Worm (Caenorhabditis elegans) whole organism, young adult: ENCODE results near the gene nlp-11.

Source experiments
- D2030.7 ChIP-seq: fragments of 200-800 bp; sonication (Bioruptor generic); IDR thresholded peaks from 2 replicates; pipeline ENCODE4 v1.3.6; 2022; ENCODE audit warnings: missing genetic modification reagents, missing genetic modification characterization, missing compliant biosample characterization
- F22D6.2 ChIP-seq: sonication (generic microtip); optimal IDR thresholded peaks from 2 replicates; lab custom pipeline; 2016; ENCODE audit warnings: mild to moderate bottlenecking, missing genetic modification characterization, missing compliant biosample characterization
- F23B12.7 ChIP-seq: sonication (generic microtip); optimal IDR thresholded peaks from 2 replicates; lab custom pipeline; 2017; ENCODE audit warnings: missing genetic modification characterization, mild to moderate bottlenecking, missing compliant biosample characterization, antibody characterized with exemption, moderate library complexity; ENCODE audit not compliant: insufficient read depth
- F33H1.4 ChIP-seq: fragments of 200-800 bp; sonication (Bioruptor generic); IDR thresholded peaks from 2 replicates; pipeline ENCODE4 v1.3.6; 2022; ENCODE audit warnings: missing genetic modification reagents, missing genetic modification characterization, missing compliant biosample characterization
- F52B5.7 ChIP-seq: sonication (generic microtip); optimal IDR thresholded peaks from 2 replicates; lab custom pipeline; 2016; ENCODE audit warnings: mild to moderate bottlenecking, missing genetic modification characterization, missing compliant biosample characterization
- Y53F4B.3 ChIP-seq: fragments of 200-800 bp; sonication (Bioruptor generic); IDR thresholded peaks from 2 replicates; pipeline ENCODE4 v1.3.6; 2022; ENCODE audit warnings: missing genetic modification reagents, missing genetic modification characterization, missing compliant biosample characterization
- Y53G8AR.9 ChIP-seq: fragments of 200-800 bp; sonication (Bioruptor generic); conservative IDR thresholded peaks from 2 replicates; pipeline ENCODE4 v1.3.6; 2022; ENCODE audit warnings: missing genetic modification reagents, missing genetic modification characterization, missing compliant biosample characterization
- Y56A3A.18 ChIP-seq: fragments of 200-800 bp; sonication (Bioruptor generic); IDR thresholded peaks from 2 replicates; pipeline ENCODE4 v1.3.6; 2022; ENCODE audit warnings: missing genetic modification reagents, missing genetic modification characterization, missing compliant biosample characterization
- athp-1 ChIP-seq: sonication (generic microtip); optimal IDR thresholded peaks from 2 replicates; lab custom pipeline; 2017; ENCODE audit warnings: mild to moderate bottlenecking, missing genetic modification characterization, missing compliant biosample characterization
- attf-3 ChIP-seq: fragments of 200-800 bp; sonication (Bioruptor generic); conservative IDR thresholded peaks from 2 replicates; pipeline ENCODE4 v1.3.6; 2022; ENCODE audit warnings: missing genetic modification reagents, missing genetic modification characterization, missing compliant biosample characterization
- attf-5 ChIP-seq: fragments of 200-800 bp; sonication (Bioruptor generic); optimal IDR thresholded peaks from 2 replicates; lab custom pipeline; 2018; ENCODE audit warnings: mild to moderate bottlenecking, missing genetic modification characterization, missing compliant biosample characterization
- bed-2 ChIP-seq: fragments of 200-800 bp; sonication (Bioruptor generic); IDR thresholded peaks from 2 replicates; pipeline ENCODE4 v1.3.6; 2022; ENCODE audit warnings: missing genetic modification reagents, missing genetic modification characterization, missing compliant biosample characterization
- cebp-1 ChIP-seq, 2 experiments: fragments of 200-800 bp in 1 of 2; sonication (Bioruptor generic) in 1 of 2; sonication (generic microtip) in 1 of 2; IDR thresholded peaks in 1 of 2; optimal IDR thresholded peaks in 1 of 2; 2 replicates each; pipeline versions ENCODE4 v1.3.6 to Lab custom; 2017 to 2022; ENCODE audit warnings: missing compliant biosample characterization in 2 of 2, missing genetic modification characterization in 2 of 2, mild to moderate bottlenecking in 1 of 2, missing genetic modification reagents in 1 of 2, moderate library complexity in 1 of 2
- ceh-100 ChIP-seq: fragments of 200-800 bp; sonication (Bioruptor generic); IDR thresholded peaks from 2 replicates; pipeline ENCODE4 v1.3.6; 2022; ENCODE audit warnings: missing genetic modification reagents, missing genetic modification characterization, missing compliant biosample characterization
- ceh-27 ChIP-seq: fragments of 200-800 bp; sonication (Bioruptor generic); optimal IDR thresholded peaks from 2 replicates; lab custom pipeline; 2018; ENCODE audit warnings: mild to moderate bottlenecking, missing genetic modification characterization, moderate library complexity, missing compliant biosample characterization
- ceh-79 ChIP-seq: sonication (generic microtip); optimal IDR thresholded peaks from 2 replicates; lab custom pipeline; 2017; ENCODE audit warnings: mild to moderate bottlenecking, missing genetic modification characterization, missing compliant biosample characterization
- ceh-91 ChIP-seq: fragments of 200-800 bp; sonication (Bioruptor generic); IDR thresholded peaks from 2 replicates; pipeline ENCODE4 v1.3.6; 2022; ENCODE audit warnings: missing genetic modification reagents, missing genetic modification characterization, missing compliant biosample characterization
- chd-7 ChIP-seq: sonication (generic microtip); optimal IDR thresholded peaks from 2 replicates; lab custom pipeline; 2016; ENCODE audit warnings: mild to moderate bottlenecking, missing genetic modification characterization, moderate library complexity, missing compliant biosample characterization
- die-1 ChIP-seq: sonication (generic microtip); optimal IDR thresholded peaks from 2 replicates; lab custom pipeline; 2016; ENCODE audit warnings: missing genotype, mild to moderate bottlenecking, missing genetic modification characterization, missing compliant biosample characterization
- dox-1 ChIP-seq: fragments of 200-800 bp; sonication (Bioruptor generic); IDR thresholded peaks from 2 replicates; pipeline ENCODE4 v1.3.6; 2022; ENCODE audit warnings: missing genetic modification reagents, missing genetic modification characterization, missing compliant biosample characterization
- dpl-1 ChIP-seq: fragments of 150-350 bp; optimal IDR thresholded peaks from 2 replicates; lab custom pipeline; 2014; ENCODE audit warnings: missing biosample characterization, missing genetic modification reagents, missing genetic modification characterization
- efl-1 ChIP-seq: fragments of 150-350 bp; optimal IDR thresholded peaks from 2 replicates; lab custom pipeline; 2014; ENCODE audit warnings: missing biosample characterization, missing genetic modification reagents, missing genetic modification characterization
- egl-44 ChIP-seq: fragments of 200-800 bp; sonication (Bioruptor generic); IDR thresholded peaks from 2 replicates; pipeline ENCODE4 v1.3.6; 2022; ENCODE audit warnings: missing genetic modification reagents, missing genetic modification characterization, missing compliant biosample characterization
- ekl-4 ChIP-seq: fragments of 200-800 bp; sonication (Bioruptor generic); IDR thresholded peaks from 2 replicates; pipeline ENCODE4 v1.3.6; 2022; ENCODE audit warnings: missing genetic modification reagents, missing genetic modification characterization, missing compliant biosample characterization
- ets-4 ChIP-seq: fragments of 200-800 bp; sonication (Bioruptor generic); optimal IDR thresholded peaks from 2 replicates; lab custom pipeline; 2018; ENCODE audit warnings: mild to moderate bottlenecking, missing genetic modification characterization, missing compliant biosample characterization
- fkh-3 ChIP-seq: sonication (generic microtip); optimal IDR thresholded peaks from 2 replicates; lab custom pipeline; 2016; ENCODE audit warnings: mild to moderate bottlenecking, missing genetic modification characterization, missing compliant biosample characterization
- hmg-1.2 ChIP-seq: fragments of 200-800 bp; sonication (Bioruptor generic); IDR thresholded peaks from 2 replicates; pipeline ENCODE4 v1.3.6; 2022; ENCODE audit warnings: missing genetic modification reagents, missing genetic modification characterization, missing compliant biosample characterization
- lin-26 ChIP-seq: fragments of 200-800 bp; sonication (Bioruptor generic); IDR thresholded peaks from 2 replicates; pipeline ENCODE4 v1.3.6; 2022; ENCODE audit warnings: missing genetic modification reagents, missing genetic modification characterization, missing compliant biosample characterization
- lin-40 ChIP-seq: sonication (generic microtip); optimal IDR thresholded peaks from 2 replicates; lab custom pipeline; 2016; ENCODE audit warnings: missing genetic modification characterization, mild to moderate bottlenecking, missing compliant biosample characterization, missing genotype, missing genetic modification reagents
- lsl-1 ChIP-seq: fragments of 200-800 bp; sonication (Bioruptor generic); optimal IDR thresholded peaks from 2 replicates; lab custom pipeline; 2018; ENCODE audit warnings: mild to moderate bottlenecking, missing genetic modification characterization, moderate library complexity, missing compliant biosample characterization
- madf-3 ChIP-seq: fragments of 200-800 bp; sonication (Bioruptor generic); IDR thresholded peaks from 2 replicates; pipeline ENCODE4 v1.3.6; 2022; ENCODE audit warnings: missing genetic modification reagents, missing genetic modification characterization, missing compliant biosample characterization
- mcd-1 ChIP-seq: fragments of 200-800 bp; sonication (Bioruptor generic); IDR thresholded peaks from 2 replicates; pipeline ENCODE4 v1.3.6; 2022; ENCODE audit warnings: missing genetic modification reagents, missing genetic modification characterization, missing compliant biosample characterization
- mes-4 ChIP-seq: sonication (generic microtip); optimal IDR thresholded peaks from 2 replicates; lab custom pipeline; 2016; ENCODE audit warnings: missing genotype, missing genetic modification characterization, missing compliant biosample characterization
- nhr-179 ChIP-seq: sonication (generic microtip); optimal IDR thresholded peaks from 2 replicates; lab custom pipeline; 2016; ENCODE audit warnings: mild to moderate bottlenecking, missing genetic modification characterization, missing compliant biosample characterization
- nhr-80 ChIP-seq: sonication (generic microtip); optimal IDR thresholded peaks from 2 replicates; lab custom pipeline; 2016; ENCODE audit warnings: missing genetic modification characterization, missing compliant biosample characterization
- snpc-1.1 ChIP-seq: sonication (generic microtip); optimal IDR thresholded peaks from 2 replicates; lab custom pipeline; 2017; ENCODE audit warnings: missing genetic modification characterization, mild to moderate bottlenecking, missing compliant biosample characterization, antibody characterized with exemption, moderate library complexity, missing genotype, missing genetic modification reagents; ENCODE audit not compliant: insufficient read depth
- snpc-1.3 ChIP-seq: sonication (generic microtip); optimal IDR thresholded peaks from 2 replicates; lab custom pipeline; 2017; ENCODE audit warnings: missing genetic modification characterization, mild to moderate bottlenecking, missing compliant biosample characterization, antibody characterized with exemption, moderate library complexity, missing genotype, missing genetic modification reagents; ENCODE audit not compliant: insufficient read depth
- snpc-3.4 ChIP-seq: sonication (generic microtip); optimal IDR thresholded peaks from 2 replicates; lab custom pipeline; 2017; ENCODE audit warnings: missing genetic modification characterization, mild to moderate bottlenecking, missing compliant biosample characterization, antibody characterized with exemption, moderate library complexity, missing genotype, missing genetic modification reagents
- snpc-4 ChIP-seq, 5 experiments: fragments of 150-350 bp in 1 of 5; sonication (generic microtip) in 4 of 5; optimal IDR thresholded peaks; 2 replicates each; lab custom pipeline; 2014 to 2018; ENCODE audit warnings: missing genetic modification characterization in 5 of 5, missing biosample characterization in 3 of 5, antibody characterized with exemption in 2 of 5, mild to moderate bottlenecking in 2 of 5, missing compliant biosample characterization in 2 of 5, missing genotype in 2 of 5, moderate library complexity in 2 of 5, missing genetic modification reagents in 1 of 5
- sptf-2 ChIP-seq: fragments of 200-800 bp; sonication (Bioruptor generic); optimal IDR thresholded peaks from 2 replicates; lab custom pipeline; 2018; ENCODE audit warnings: mild to moderate bottlenecking, missing genetic modification characterization, missing compliant biosample characterization
- tbp1 ChIP-seq: fragments of 200-800 bp; sonication (Bioruptor generic); optimal IDR thresholded peaks from 2 replicates; lab custom pipeline; 2018; ENCODE audit warnings: mild to moderate bottlenecking, missing genetic modification characterization, missing compliant biosample characterization
- unc-62 ChIP-seq: fragments of 150-350 bp; optimal IDR thresholded peaks from 2 replicates; lab custom pipeline; 2014; ENCODE audit warnings: missing biosample characterization, missing genetic modification reagents, missing genetic modification characterization
- zim-3 ChIP-seq: sonication (generic microtip); optimal IDR thresholded peaks from 2 replicates; lab custom pipeline; 2017; ENCODE audit warnings: mild to moderate bottlenecking, missing genetic modification characterization, moderate library complexity, missing compliant biosample characterization
- ztf-3 ChIP-seq: fragments of 200-800 bp; sonication (Bioruptor generic); optimal IDR thresholded peaks from 2 replicates; lab custom pipeline; 2018; ENCODE audit warnings: mild to moderate bottlenecking, missing genetic modification characterization, missing compliant biosample characterization

The nlp-11 gene

ce11 chrII:9716417-9717039 lies 24.8 kb upstream of the nlp-11 start, which contains the start of gene wee-1.3 (continued):
- TF ChIP-seq Y53G8AR.9: no peak
- peak; percentile 48 for TF ChIP-seq ceh-27 (GFP tag; lab: Kevin White, UChicago)
- TF ChIP-seq F22D6.2 (tag; lab: Kevin White, UChicago): no peak
- TF ChIP-seq unc-62 (GFP tag; lab: Kevin White, UChicago): no peak
- TF ChIP-seq nhr-179 (tag; lab: Kevin White, UChicago): no peak
- TF ChIP-seq mcd-1 (GFP tag; lab: Robert Waterston, UW): peak; percentile 76
- TF ChIP-seq lin-40: peak; percentile 52
- peak; percentile 65 for TF ChIP-seq hmg-1.2 (GFP tag; lab: Robert Waterston, UW)
- TF ChIP-seq tbp1 (GFP tag; lab: Kevin White, UChicago): peak; percentile 59
- no peak for TF ChIP-seq egl-44 (GFP tag; lab: Robert Waterston, UW)
- TF ChIP-seq lsl-1 (GFP tag; lab: Kevin White, UChicago): peak; percentile 50
- TF ChIP-seq F52B5.7 (tag; lab: Kevin White, UChicago): no peak
- peak; percentile 70; the same call in 1 of the 2 replicates for TF ChIP-seq attf-3 (GFP tag; lab: Robert Waterston, UW)
- no peak for TF ChIP-seq ceh-79
- TF ChIP-seq efl-1: peak; percentile 92
- TF ChIP-seq ceh-91 (GFP tag; lab: Robert Waterston, UW): peak; percentile 48; the same call in 1 of the 2 replicates
- TF ChIP-seq die-1 (tag; lab: Kevin White, UChicago): no peak
- TF ChIP-seq fkh-3 (tag; lab: Kevin White, UChicago): no peak
- TF ChIP-seq attf-5 (GFP tag; lab: Kevin White, UChicago): peak; percentile 68
- TF ChIP-seq F33H1.4 (GFP tag; lab: Robert Waterston, UW): peak; percentile 54
- TF ChIP-seq ekl-4: peak; percentile 56
- no peak for TF ChIP-seq lin-26 (GFP tag; lab: Robert Waterston, UW)
- peak; percentile 9 for TF ChIP-seq nhr-80 (tag; lab: Kevin White, UChicago)

ce11 chrII:9713083-9713482 lies 21.3 kb upstream of the nlp-11 start:
- TF ChIP-seq dpl-1 (GFP tag; lab: Kevin White, UChicago) (peak; percentile 13), Y56A3A.18 (GFP tag; lab: Robert Waterston, UW) (no peak), egl-44 (GFP tag; lab: Robert Waterston, UW) (no peak), snpc-1.1 (no peak), bed-2 (GFP tag; lab: Robert Waterston, UW) (no peak), madf-3 (GFP tag; lab: Robert Waterston, UW) (no peak), chd-7 (tag; lab: Kevin White, UChicago) (no peak), lsl-1 (GFP tag; lab: Kevin White, UChicago) (peak; percentile 23), efl-1 (no peak), mes-4 (tag; lab: Kevin White, UChicago) (no peak), D2030.7 (GFP tag; lab: Robert Waterston, UW) (peak; percentile 59), attf-5 (GFP tag; lab: Kevin White, UChicago) (peak; percentile 33), cebp-1 (GFP tag; IDR thresholded peaks at IDR 0.05; lab: Robert Waterston, UW) (no peak), cebp-1 (tag; optimal IDR thresholded peaks at IDR 0.05; lab: Kevin White, UChicago) (no peak), athp-1 (peak; percentile 25), snpc-1.3 (tag; lab: Kevin White, UChicago) (peak; percentile 33), dox-1 (GFP tag; lab: Robert Waterston, UW) (no peak), sptf-2 (no peak), lin-26 (GFP tag; lab: Robert Waterston, UW) (peak; percentile 74), snpc-3.4 (tag; lab: Kevin White, UChicago) (peak; percentile 55), snpc-4 (GFP tag; optimal IDR thresholded peaks at IDR 0.05; lab: Kevin White, UChicago) (peak; percentile 7), snpc-4 (tag; optimal IDR thresholded peaks at IDR 0.05; lab: Kevin White, UChicago) (peak in 2 of 4 experiments; percentile 19 to 46), ets-4 (no peak), F33H1.4 (GFP tag; lab: Robert Waterston, UW) (peak; percentile 20; the same call in 1 of the 2 replicates), ztf-3 (no peak), F23B12.7 (tag; lab: Kevin White, UChicago) (peak; percentile 71), Y53F4B.3 (GFP tag; lab: Robert Waterston, UW) (peak; percentile 20; the same call in 1 of the 2 replicates), F22D6.2 (tag; lab: Kevin White, UChicago) (no peak), zim-3 (no peak), ceh-100 (no peak)
